Worm (Caenorhabditis elegans) whole organism, late embryonic: ENCODE results near the gene F46F5.5.

ENCODE experiments used
- C38D4.7 ChIP-seq: fragments of 200-800 bp; sonication (Bioruptor generic); optimal IDR thresholded peaks from 2 replicates; lab custom pipeline; 2018; ENCODE audit warnings: mild to moderate bottlenecking, missing genetic modification characterization, moderate library complexity, missing compliant biosample characterization
- F13H6.1 ChIP-seq: sonication (generic microtip); optimal IDR thresholded peaks from 2 replicates; lab custom pipeline; 2016; ENCODE audit warnings: missing genetic modification characterization, missing compliant biosample characterization
- T23F11.4 ChIP-seq: fragments of 200-800 bp; sonication (Bioruptor generic); optimal IDR thresholded peaks from 2 replicates; lab custom pipeline; 2018; ENCODE audit warnings: mild to moderate bottlenecking, missing genetic modification characterization, missing compliant biosample characterization
- Y22D7AL.16 ChIP-seq: sonication (generic microtip); optimal IDR thresholded peaks from 2 replicates; lab custom pipeline; 2016; ENCODE audit warnings: missing genetic modification characterization, missing compliant biosample characterization
- ama-1 ChIP-seq: fragments of 150-350 bp; optimal IDR thresholded peaks from 2 replicates; lab custom pipeline; 2014
- ceh-14 ChIP-seq: sonication (generic microtip); optimal IDR thresholded peaks from 2 replicates; lab custom pipeline; 2016; ENCODE audit warnings: missing genotype, missing genetic modification characterization, missing compliant biosample characterization
- ceh-18 ChIP-seq: sonication (generic microtip); optimal IDR thresholded peaks from 2 replicates; lab custom pipeline; 2016; ENCODE audit warnings: missing genetic modification characterization, missing compliant biosample characterization
- ceh-2 ChIP-seq: sonication (generic microtip); optimal IDR thresholded peaks from 2 replicates; lab custom pipeline; 2016; ENCODE audit warnings: missing genotype, missing genetic modification characterization, missing compliant biosample characterization
- ceh-22 ChIP-seq: sonication (generic microtip); optimal IDR thresholded peaks from 2 replicates; lab custom pipeline; 2017; ENCODE audit warnings: missing biosample characterization, missing genetic modification characterization
- ceh-24 ChIP-seq: sonication (generic microtip); optimal IDR thresholded peaks from 2 replicates; lab custom pipeline; 2016; ENCODE audit warnings: mild to moderate bottlenecking, missing genetic modification characterization, missing compliant biosample characterization
- ceh-30 ChIP-seq: fragments of 150-350 bp; optimal IDR thresholded peaks from 2 replicates; lab custom pipeline; 2014; ENCODE audit warnings: missing biosample characterization, missing genetic modification characterization
- ceh-31 ChIP-seq: sonication (generic microtip); optimal IDR thresholded peaks from 2 replicates; lab custom pipeline; 2016; ENCODE audit warnings: missing genetic modification characterization, missing compliant biosample characterization
- che-1 ChIP-seq: sonication (generic microtip); optimal IDR thresholded peaks from 2 replicates; lab custom pipeline; 2016; ENCODE audit warnings: mild to moderate bottlenecking, missing genetic modification characterization, missing compliant biosample characterization
- ets-4 ChIP-seq: sonication (generic microtip); optimal IDR thresholded peaks from 2 replicates; lab custom pipeline; 2016; ENCODE audit warnings: missing genetic modification characterization, missing compliant biosample characterization
- fax-1 ChIP-seq: sonication (generic microtip); optimal IDR thresholded peaks from 2 replicates; lab custom pipeline; 2016; ENCODE audit warnings: missing genotype, missing genetic modification characterization, missing compliant biosample characterization
- fkh-10 ChIP-seq: fragments of 150-350 bp; optimal IDR thresholded peaks from 2 replicates; lab custom pipeline; 2014; ENCODE audit warnings: missing biosample characterization, missing genetic modification reagents, missing genetic modification characterization
- hlh-13 ChIP-seq: fragments of 200-800 bp; sonication (Bioruptor generic); optimal IDR thresholded peaks from 2 replicates; lab custom pipeline; 2018; ENCODE audit warnings: mild to moderate bottlenecking, missing genetic modification characterization, missing compliant biosample characterization
- hlh-15 ChIP-seq: sonication (generic microtip); optimal IDR thresholded peaks from 2 replicates; lab custom pipeline; 2016; ENCODE audit warnings: missing genetic modification characterization, missing compliant biosample characterization
- hlh-30 ChIP-seq: sonication (generic microtip); optimal IDR thresholded peaks from 2 replicates; lab custom pipeline; 2017; ENCODE audit warnings: antibody characterized with exemption, missing genetic modification characterization, missing compliant biosample characterization; ENCODE audit not compliant: insufficient read depth
- hlh-8 ChIP-seq: sonication (generic microtip); optimal IDR thresholded peaks from 2 replicates; lab custom pipeline; 2016; ENCODE audit warnings: missing genotype, missing genetic modification characterization, missing compliant biosample characterization
- madf-2 ChIP-seq: sonication (generic microtip); optimal IDR thresholded peaks from 2 replicates; lab custom pipeline; 2017; ENCODE audit warnings: missing genetic modification characterization, missing compliant biosample characterization
- mec-3 ChIP-seq: sonication (generic microtip); optimal IDR thresholded peaks from 2 replicates; lab custom pipeline; 2016; ENCODE audit warnings: borderline replicate concordance, missing genetic modification characterization, missing compliant biosample characterization
- nfya-1 ChIP-seq: sonication (generic microtip); optimal IDR thresholded peaks from 2 replicates; lab custom pipeline; 2017; ENCODE audit warnings: missing genetic modification characterization, mild to moderate bottlenecking, missing compliant biosample characterization, antibody characterized with exemption, moderate library complexity
- nhr-232 ChIP-seq: sonication (generic microtip); optimal IDR thresholded peaks from 2 replicates; lab custom pipeline; 2016; ENCODE audit warnings: missing genetic modification characterization, missing compliant biosample characterization
- pag-3 ChIP-seq: sonication (generic microtip); optimal IDR thresholded peaks from 2 replicates; lab custom pipeline; 2016; ENCODE audit warnings: missing compliant biosample characterization, missing genetic modification characterization, borderline replicate concordance
- pat-9 ChIP-seq: fragments of 200-800 bp; sonication (Bioruptor generic); optimal IDR thresholded peaks from 2 replicates; lab custom pipeline; 2018; ENCODE audit warnings: mild to moderate bottlenecking, missing genetic modification characterization, moderate library complexity, missing compliant biosample characterization
- pax-1 ChIP-seq: fragments of 150-350 bp; optimal IDR thresholded peaks from 2 replicates; lab custom pipeline; 2014; ENCODE audit warnings: missing biosample characterization, missing genetic modification characterization
- pha-2 ChIP-seq: sonication (generic microtip); optimal IDR thresholded peaks from 2 replicates; lab custom pipeline; 2017; ENCODE audit warnings: mild to moderate bottlenecking, missing genetic modification characterization, missing compliant biosample characterization
- sox-4 ChIP-seq: sonication (generic microtip); optimal IDR thresholded peaks from 2 replicates; lab custom pipeline; 2017; ENCODE audit warnings: mild to moderate bottlenecking, missing genetic modification characterization, inconsistent platforms, missing compliant biosample characterization
- ttx-3 ChIP-seq: sonication (generic microtip); optimal IDR thresholded peaks from 2 replicates; lab custom pipeline; 2016; ENCODE audit warnings: missing genetic modification reagents, missing genetic modification characterization, missing compliant biosample characterization
- unc-3 ChIP-seq, 2 experiments: fragments of 200-800 bp in 1 of 2; sonication (Bioruptor generic) in 1 of 2; sonication (generic microtip) in 1 of 2; conservative IDR thresholded peaks in 1 of 2; optimal IDR thresholded peaks in 1 of 2; 2 replicates each; pipeline versions ENCODE4 v1.3.6 to Lab custom; 2016 to 2022; ENCODE audit warnings: missing compliant biosample characterization in 2 of 2, missing genetic modification characterization in 2 of 2, missing genetic modification reagents in 1 of 2
- unc-42 ChIP-seq: sonication (generic microtip); optimal IDR thresholded peaks from 2 replicates; lab custom pipeline; 2016; ENCODE audit warnings: missing genotype, missing genetic modification characterization, missing compliant biosample characterization
- unc-86 ChIP-seq: sonication (generic microtip); optimal IDR thresholded peaks from 2 replicates; lab custom pipeline; 2016; ENCODE audit warnings: missing genetic modification characterization, missing compliant biosample characterization
- zip-5 ChIP-seq: sonication (generic microtip); optimal IDR thresholded peaks from 2 replicates; lab custom pipeline; 2016; ENCODE audit warnings: missing genetic modification characterization, missing compliant biosample characterization

Gene F46F5.5

DNA sequence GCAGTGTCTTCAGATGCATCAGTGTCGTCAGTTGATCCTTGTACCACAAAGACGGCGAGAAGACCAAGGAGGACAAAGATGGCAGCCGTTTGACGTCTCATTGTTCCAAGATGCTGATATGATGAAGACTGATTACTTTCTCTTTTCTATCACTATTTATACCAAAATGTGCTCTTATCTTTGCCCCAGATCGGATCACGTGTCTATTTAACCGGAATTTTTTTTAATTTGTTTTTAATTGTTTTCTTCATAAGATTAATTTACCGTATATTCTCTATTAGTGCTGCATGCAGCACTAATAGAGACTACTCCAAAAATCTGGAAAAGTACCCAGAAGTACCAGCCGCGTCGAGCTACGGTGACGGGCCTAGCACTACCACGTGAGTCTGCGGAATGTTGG, 1.9 kb upstream of the F46F5.5 start, which contains the start of gene msrp-3:
Gene msrp-3 (minus strand): TSS at position 101 of the 400 bp plus-strand sequence.
- no peak for TF ChIP-seq fkh-10 (GFP tag; lab: Kevin White, UChicago)
- no peak for TF ChIP-seq ama-1
- TF ChIP-seq T23F11.4 (GFP tag; lab: Kevin White, UChicago): no peak
- no peak for TF ChIP-seq pag-3 (tag; lab: Kevin White, UChicago)
- no peak for TF ChIP-seq hlh-15 (tag; lab: Kevin White, UChicago)
- no peak for TF ChIP-seq ttx-3 (tag; lab: Kevin White, UChicago)
- TF ChIP-seq ceh-22 (tag; lab: Kevin White, UChicago): no peak
- no peak for TF ChIP-seq ceh-31 (tag; lab: Kevin White, UChicago)
- TF ChIP-seq pat-9 (tag; lab: Kevin White, UChicago): no peak
- TF ChIP-seq Y22D7AL.16 (tag; lab: Kevin White, UChicago): no peak
- no peak for TF ChIP-seq madf-2 (tag; lab: Kevin White, UChicago)
- no peak for TF ChIP-seq unc-42
- no peak for TF ChIP-seq ceh-30 (tag; lab: Kevin White, UChicago)
- TF ChIP-seq, all 69 proteins: peak for 0

ce11 chrII:808457-808856, 4.4 kb downstream of the F46F5.5 start, which contains the start of gene F46F5.11:
TSS of gene F46F5.11 (plus strand) at chrII:808757.
- TF ChIP-seq fkh-10 (GFP tag; lab: Kevin White, UChicago) (no peak), zip-5 (tag; lab: Kevin White, UChicago) (no peak)

DNA sequence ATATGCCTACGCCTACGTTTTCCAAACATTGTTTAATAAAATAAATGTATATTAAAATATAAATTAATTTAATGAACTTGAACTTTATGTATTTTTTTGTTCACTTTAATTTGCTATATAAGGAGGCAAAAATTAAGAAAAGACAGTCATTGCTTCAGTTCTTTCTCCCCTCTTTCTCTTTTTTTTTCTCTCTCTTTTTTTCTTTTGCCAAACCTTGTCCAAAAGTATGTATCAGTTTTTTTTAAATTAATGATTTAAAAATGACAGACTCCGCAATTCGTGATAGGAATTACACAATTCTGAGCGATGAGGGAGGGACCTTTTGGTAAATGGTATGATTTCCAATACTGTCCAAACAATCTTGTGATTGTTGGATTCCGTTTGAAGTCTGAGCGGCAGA, 9.8 kb downstream of the F46F5.5 start, which contains the start of gene F46F5.13:
Gene F46F5.13 (plus strand): TSS at position 301 of the 400 bp plus-strand sequence.
- TF ChIP-seq hlh-8 (tag; lab: Kevin White, UChicago): no peak
- no peak for TF ChIP-seq zip-5 (tag; lab: Kevin White, UChicago)
- TF ChIP-seq F13H6.1 (tag; lab: Kevin White, UChicago): no peak
- TF ChIP-seq nhr-232 (tag; lab: Kevin White, UChicago): no peak
- TF ChIP-seq nfya-1 (tag; lab: Kevin White, UChicago): no peak
- no peak for TF ChIP-seq fax-1 (tag; lab: Kevin White, UChicago)
- no peak for TF ChIP-seq ceh-2 (tag; lab: Kevin White, UChicago)
- no peak for TF ChIP-seq unc-86 (tag; lab: Kevin White, UChicago)
- TF ChIP-seq ceh-22 (tag; lab: Kevin White, UChicago): no peak
- no peak for TF ChIP-seq unc-3 (GFP tag; conservative IDR thresholded peaks at IDR 0.05; lab: Robert Waterston, UW)
- TF ChIP-seq unc-3 (tag; optimal IDR thresholded peaks at IDR 0.05; lab: Kevin White, UChicago): no peak

DNA sequence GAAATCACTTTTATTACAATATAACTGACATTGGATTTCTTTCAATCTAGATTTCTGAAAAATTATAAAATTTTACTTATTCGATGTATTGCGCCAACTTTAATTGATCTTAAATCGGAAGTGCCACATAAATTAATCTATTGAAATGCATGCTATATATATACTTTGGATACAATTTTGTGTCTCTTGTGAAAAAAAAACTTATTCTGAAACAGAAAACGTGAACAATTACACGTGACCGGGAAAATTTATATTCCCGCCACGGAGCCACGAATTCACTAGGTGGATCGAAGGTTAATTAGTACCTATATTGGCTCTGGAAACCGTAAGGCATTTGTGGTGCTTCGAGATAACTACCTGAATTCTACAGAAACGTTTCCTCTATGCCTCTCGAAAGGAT, 13.1 kb downstream of the F46F5.5 start, which contains the start of gene F46F5.14:
Gene F46F5.14 (plus strand): TSS at position 301 of the 400 bp plus-strand sequence.
- no peak for TF ChIP-seq mec-3 (tag; lab: Kevin White, UChicago)
- no peak for TF ChIP-seq C38D4.7 (GFP tag; lab: Kevin White, UChicago)
- no peak for TF ChIP-seq ceh-18
- no peak for TF ChIP-seq ets-4
- TF ChIP-seq fax-1 (tag; lab: Kevin White, UChicago): no peak
- TF ChIP-seq pha-2 (tag; lab: Kevin White, UChicago): no peak
- no peak for TF ChIP-seq sox-4
- TF ChIP-seq zip-5 (tag; lab: Kevin White, UChicago): no peak
- TF ChIP-seq che-1: no peak
- TF ChIP-seq hlh-30: no peak
- TF ChIP-seq ama-1: no peak
- no peak for TF ChIP-seq pax-1 (tag; lab: Kevin White, UChicago)
- no peak for TF ChIP-seq hlh-13 (GFP tag; lab: Kevin White, UChicago)
- TF ChIP-seq ttx-3 (tag; lab: Kevin White, UChicago): no peak
- no peak for TF ChIP-seq ceh-24 (tag; lab: Kevin White, UChicago)
- TF ChIP-seq ceh-14 (tag; lab: Kevin White, UChicago): no peak
- TF ChIP-seq, all 69 proteins: peak for 0
